Worm (Caenorhabditis elegans) whole organism, late embryonic: ENCODE measurements around the gene ric-8.

ENCODE experiments used
- C08G9.2 ChIP-seq: sonication (generic microtip); optimal IDR thresholded peaks from 2 replicates; lab custom pipeline; 2016; ENCODE audit warnings: mild to moderate bottlenecking, missing genetic modification characterization, moderate library complexity, missing compliant biosample characterization
- C38D4.7 ChIP-seq: fragments of 200-800 bp; sonication (Bioruptor generic); optimal IDR thresholded peaks from 2 replicates; lab custom pipeline; 2018; ENCODE audit warnings: mild to moderate bottlenecking, missing genetic modification characterization, moderate library complexity, missing compliant biosample characterization
- K02D7.2 ChIP-seq: sonication (generic microtip); optimal IDR thresholded peaks from 2 replicates; lab custom pipeline; 2017; ENCODE audit warnings: mild to moderate bottlenecking, missing genetic modification characterization, missing compliant biosample characterization
- T23F11.4 ChIP-seq: fragments of 200-800 bp; sonication (Bioruptor generic); optimal IDR thresholded peaks from 2 replicates; lab custom pipeline; 2018; ENCODE audit warnings: mild to moderate bottlenecking, missing genetic modification characterization, missing compliant biosample characterization
- Y22D7AL.16 ChIP-seq: sonication (generic microtip); optimal IDR thresholded peaks from 2 replicates; lab custom pipeline; 2016; ENCODE audit warnings: missing genetic modification characterization, missing compliant biosample characterization
- ahr-1 ChIP-seq: sonication (generic microtip); optimal IDR thresholded peaks from 2 replicates; lab custom pipeline; 2016; ENCODE audit warnings: missing genetic modification characterization, missing compliant biosample characterization
- ama-1 ChIP-seq: fragments of 150-350 bp; optimal IDR thresholded peaks from 2 replicates; lab custom pipeline; 2014
- ceh-14 ChIP-seq: sonication (generic microtip); optimal IDR thresholded peaks from 2 replicates; lab custom pipeline; 2016; ENCODE audit warnings: missing genotype, missing genetic modification characterization, missing compliant biosample characterization
- ceh-19 ChIP-seq: fragments of 200-800 bp; sonication (Bioruptor generic); optimal IDR thresholded peaks from 2 replicates; lab custom pipeline; 2018; ENCODE audit warnings: mild to moderate bottlenecking, missing genetic modification characterization, missing compliant biosample characterization
- ceh-2 ChIP-seq: sonication (generic microtip); optimal IDR thresholded peaks from 2 replicates; lab custom pipeline; 2016; ENCODE audit warnings: missing genotype, missing genetic modification characterization, missing compliant biosample characterization
- ceh-22 ChIP-seq: sonication (generic microtip); optimal IDR thresholded peaks from 2 replicates; lab custom pipeline; 2017; ENCODE audit warnings: missing biosample characterization, missing genetic modification characterization
- ceh-24 ChIP-seq: sonication (generic microtip); optimal IDR thresholded peaks from 2 replicates; lab custom pipeline; 2016; ENCODE audit warnings: mild to moderate bottlenecking, missing genetic modification characterization, missing compliant biosample characterization
- ceh-30 ChIP-seq: fragments of 150-350 bp; optimal IDR thresholded peaks from 2 replicates; lab custom pipeline; 2014; ENCODE audit warnings: missing biosample characterization, missing genetic modification characterization
- ceh-31 ChIP-seq: sonication (generic microtip); optimal IDR thresholded peaks from 2 replicates; lab custom pipeline; 2016; ENCODE audit warnings: missing genetic modification characterization, missing compliant biosample characterization
- ceh-34 ChIP-seq: sonication (generic microtip); optimal IDR thresholded peaks from 2 replicates; lab custom pipeline; 2016; ENCODE audit warnings: mild to moderate bottlenecking, missing genetic modification characterization, missing compliant biosample characterization
- ceh-6 ChIP-seq: fragments of 200-800 bp; sonication (Bioruptor generic); optimal IDR thresholded peaks from 2 replicates; lab custom pipeline; 2018; ENCODE audit warnings: mild to moderate bottlenecking, missing genetic modification characterization, missing compliant biosample characterization
- dve-1 ChIP-seq: sonication (generic microtip); optimal IDR thresholded peaks from 2 replicates; lab custom pipeline; 2017; ENCODE audit warnings: antibody characterized with exemption, mild to moderate bottlenecking, missing genetic modification characterization, missing compliant biosample characterization
- elt-2 ChIP-seq: sonication (generic microtip); optimal IDR thresholded peaks from 2 replicates; lab custom pipeline; 2016; ENCODE audit warnings: missing genetic modification reagents, missing genetic modification characterization, missing compliant biosample characterization
- elt-4 ChIP-seq: sonication (generic microtip); optimal IDR thresholded peaks from 2 replicates; lab custom pipeline; 2016; ENCODE audit warnings: missing genetic modification characterization, missing compliant biosample characterization
- ets-4 ChIP-seq: sonication (generic microtip); optimal IDR thresholded peaks from 2 replicates; lab custom pipeline; 2016; ENCODE audit warnings: missing genetic modification characterization, missing compliant biosample characterization
- eyg-1 ChIP-seq: sonication (generic microtip); optimal IDR thresholded peaks from 2 replicates; lab custom pipeline; 2016; ENCODE audit warnings: missing genotype, missing genetic modification characterization, missing compliant biosample characterization
- fkh-10 ChIP-seq: fragments of 150-350 bp; optimal IDR thresholded peaks from 2 replicates; lab custom pipeline; 2014; ENCODE audit warnings: missing biosample characterization, missing genetic modification reagents, missing genetic modification characterization
- fkh-6 ChIP-seq: sonication (generic microtip); optimal IDR thresholded peaks from 2 replicates; lab custom pipeline; 2016; ENCODE audit warnings: missing genetic modification characterization, missing compliant biosample characterization
- gmeb-2 ChIP-seq: sonication (generic microtip); optimal IDR thresholded peaks from 2 replicates; lab custom pipeline; 2016; ENCODE audit warnings: missing genetic modification characterization, inconsistent platforms, missing compliant biosample characterization
- hlh-15 ChIP-seq: sonication (generic microtip); optimal IDR thresholded peaks from 2 replicates; lab custom pipeline; 2016; ENCODE audit warnings: missing genetic modification characterization, missing compliant biosample characterization
- hlh-8 ChIP-seq: sonication (generic microtip); optimal IDR thresholded peaks from 2 replicates; lab custom pipeline; 2016; ENCODE audit warnings: missing genotype, missing genetic modification characterization, missing compliant biosample characterization
- lim-6 ChIP-seq: sonication (generic microtip); optimal IDR thresholded peaks from 2 replicates; lab custom pipeline; 2016; ENCODE audit warnings: missing genetic modification characterization, missing compliant biosample characterization
- mec-3 ChIP-seq: sonication (generic microtip); optimal IDR thresholded peaks from 2 replicates; lab custom pipeline; 2016; ENCODE audit warnings: borderline replicate concordance, missing genetic modification characterization, missing compliant biosample characterization
- nhr-11 ChIP-seq: fragments of 150-350 bp; optimal IDR thresholded peaks from 2 replicates; lab custom pipeline; 2014; ENCODE audit warnings: missing biosample characterization, missing genetic modification characterization
- nhr-232 ChIP-seq: sonication (generic microtip); optimal IDR thresholded peaks from 2 replicates; lab custom pipeline; 2016; ENCODE audit warnings: missing genetic modification characterization, missing compliant biosample characterization
- npax-4 ChIP-seq: sonication (generic microtip); optimal IDR thresholded peaks from 2 replicates; lab custom pipeline; 2016; ENCODE audit warnings: missing genetic modification characterization, missing compliant biosample characterization
- odd-2 ChIP-seq: sonication (generic microtip); optimal IDR thresholded peaks from 2 replicates; lab custom pipeline; 2017; ENCODE audit warnings: antibody characterized with exemption, mild to moderate bottlenecking, missing genetic modification characterization, missing compliant biosample characterization
- pag-3 ChIP-seq: sonication (generic microtip); optimal IDR thresholded peaks from 2 replicates; lab custom pipeline; 2016; ENCODE audit warnings: missing compliant biosample characterization, missing genetic modification characterization, borderline replicate concordance
- pat-9 ChIP-seq: fragments of 200-800 bp; sonication (Bioruptor generic); optimal IDR thresholded peaks from 2 replicates; lab custom pipeline; 2018; ENCODE audit warnings: mild to moderate bottlenecking, missing genetic modification characterization, moderate library complexity, missing compliant biosample characterization
- pax-1 ChIP-seq: fragments of 150-350 bp; optimal IDR thresholded peaks from 2 replicates; lab custom pipeline; 2014; ENCODE audit warnings: missing biosample characterization, missing genetic modification characterization
- pha-2 ChIP-seq: sonication (generic microtip); optimal IDR thresholded peaks from 2 replicates; lab custom pipeline; 2017; ENCODE audit warnings: mild to moderate bottlenecking, missing genetic modification characterization, missing compliant biosample characterization
- pqm-1 ChIP-seq: sonication (generic microtip); optimal IDR thresholded peaks from 2 replicates; lab custom pipeline; 2016; ENCODE audit warnings: missing genetic modification characterization, missing compliant biosample characterization
- ref-2 ChIP-seq: sonication (generic microtip); optimal IDR thresholded peaks from 2 replicates; lab custom pipeline; 2016; ENCODE audit warnings: missing genetic modification characterization, missing compliant biosample characterization
- rnt-1 ChIP-seq: sonication (generic microtip); optimal IDR thresholded peaks from 2 replicates; lab custom pipeline; 2016; ENCODE audit warnings: missing genetic modification characterization, missing compliant biosample characterization
- sdc-2 ChIP-seq: sonication (generic microtip); optimal IDR thresholded peaks from 2 replicates; lab custom pipeline; 2016; ENCODE audit warnings: missing genotype, missing genetic modification characterization, missing compliant biosample characterization
- sox-2 ChIP-seq: fragments of 200-800 bp; sonication (Bioruptor generic); IDR thresholded peaks from 2 replicates; pipeline ENCODE4 v1.3.6; 2022; ENCODE audit warnings: missing genetic modification reagents, missing genetic modification characterization, missing compliant biosample characterization
- sox-4 ChIP-seq: sonication (generic microtip); optimal IDR thresholded peaks from 2 replicates; lab custom pipeline; 2017; ENCODE audit warnings: mild to moderate bottlenecking, missing genetic modification characterization, inconsistent platforms, missing compliant biosample characterization
- syd-9 ChIP-seq: sonication (generic microtip); optimal IDR thresholded peaks from 2 replicates; lab custom pipeline; 2016; ENCODE audit warnings: mild to moderate bottlenecking, missing genetic modification characterization, moderate library complexity, missing compliant biosample characterization
- tbx-7 ChIP-seq: sonication (generic microtip); optimal IDR thresholded peaks from 2 replicates; lab custom pipeline; 2016; ENCODE audit warnings: missing genotype, missing genetic modification characterization, missing compliant biosample characterization
- ttx-3 ChIP-seq: sonication (generic microtip); optimal IDR thresholded peaks from 2 replicates; lab custom pipeline; 2016; ENCODE audit warnings: missing genetic modification reagents, missing genetic modification characterization, missing compliant biosample characterization
- unc-42 ChIP-seq: sonication (generic microtip); optimal IDR thresholded peaks from 2 replicates; lab custom pipeline; 2016; ENCODE audit warnings: missing genotype, missing genetic modification characterization, missing compliant biosample characterization
- unc-86 ChIP-seq: sonication (generic microtip); optimal IDR thresholded peaks from 2 replicates; lab custom pipeline; 2016; ENCODE audit warnings: missing genetic modification characterization, missing compliant biosample characterization
- zip-5 ChIP-seq: sonication (generic microtip); optimal IDR thresholded peaks from 2 replicates; lab custom pipeline; 2016; ENCODE audit warnings: missing genetic modification characterization, missing compliant biosample characterization
- ztf-16 ChIP-seq: sonication (generic microtip); optimal IDR thresholded peaks from 2 replicates; lab custom pipeline; 2017; ENCODE audit warnings: missing genetic modification characterization, missing compliant biosample characterization

The ric-8 gene

DNA sequence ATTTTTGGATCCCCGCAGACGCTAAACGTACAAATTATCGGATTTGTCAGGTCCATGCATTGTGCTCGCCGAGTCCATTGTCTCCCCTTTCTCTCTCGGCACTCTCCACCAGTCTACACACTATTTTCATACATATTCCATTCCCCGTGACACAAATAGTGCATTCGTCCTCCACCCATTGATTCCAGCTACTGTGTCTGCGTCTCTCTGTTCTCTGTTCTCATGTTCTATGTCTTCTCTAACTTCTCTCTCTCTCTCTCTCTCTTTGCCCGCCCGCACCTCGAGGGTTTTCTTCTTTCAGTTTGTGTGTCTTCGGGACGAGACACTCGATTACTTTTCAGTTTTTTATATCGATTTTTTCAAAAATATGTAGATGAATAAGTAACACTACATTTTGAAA, 43.1 kb upstream of the ric-8 start (continued):
- no peak for TF ChIP-seq pat-9
- no peak for TF ChIP-seq ceh-30 (tag; lab: Kevin White, UChicago)
- TF ChIP-seq sdc-2 = no peak
- no peak for TF ChIP-seq Y22D7AL.16
- no peak for TF ChIP-seq hlh-15 (tag; lab: Kevin White, UChicago)
- TF ChIP-seq ets-4 (tag; lab: Kevin White, UChicago) = no peak
- no peak for TF ChIP-seq pag-3 (tag; lab: Kevin White, UChicago)
- no peak for TF ChIP-seq dve-1 (tag; lab: Kevin White, UChicago)
- TF ChIP-seq rnt-1 (tag; lab: Kevin White, UChicago) = peak; percentile 26
- no peak for TF ChIP-seq nhr-232 (tag; lab: Kevin White, UChicago)
- TF ChIP-seq unc-42 (tag; lab: Kevin White, UChicago) = peak; percentile 66
- TF ChIP-seq sox-4 (tag; lab: Kevin White, UChicago) = no peak
- no peak for TF ChIP-seq ztf-16 (tag; lab: Kevin White, UChicago)
- peak; percentile 90 for TF ChIP-seq ceh-31 (tag; lab: Kevin White, UChicago)
- TF ChIP-seq ceh-2 = no peak
- TF ChIP-seq ahr-1 (tag; lab: Kevin White, UChicago) = no peak
- TF ChIP-seq npax-4 (tag; lab: Kevin White, UChicago) = no peak
- TF ChIP-seq zip-5 (tag; lab: Kevin White, UChicago) = no peak
- TF ChIP-seq hlh-8 (tag; lab: Kevin White, UChicago) = peak; percentile 16
- TF ChIP-seq eyg-1 (tag; lab: Kevin White, UChicago) = no peak
- TF ChIP-seq ceh-24 (tag; lab: Kevin White, UChicago) = no peak
- TF ChIP-seq ceh-19 (GFP tag; lab: Kevin White, UChicago) = no peak
- TF ChIP-seq C08G9.2 = no peak
- TF ChIP-seq ceh-34 = peak; percentile 40
- TF ChIP-seq ceh-14 = no peak
- no peak for TF ChIP-seq ceh-22 (tag; lab: Kevin White, UChicago)
- TF ChIP-seq syd-9 (tag; lab: Kevin White, UChicago) = no peak
- TF ChIP-seq pha-2 = no peak
- TF ChIP-seq ttx-3 = no peak
- TF ChIP-seq tbx-7 (tag; lab: Kevin White, UChicago) = no peak
- TF ChIP-seq pax-1 (tag; lab: Kevin White, UChicago) = no peak
- no peak for TF ChIP-seq elt-4 (tag; lab: Kevin White, UChicago)
- no peak for TF ChIP-seq ama-1 (lab: Kevin White, UChicago)

DNA sequence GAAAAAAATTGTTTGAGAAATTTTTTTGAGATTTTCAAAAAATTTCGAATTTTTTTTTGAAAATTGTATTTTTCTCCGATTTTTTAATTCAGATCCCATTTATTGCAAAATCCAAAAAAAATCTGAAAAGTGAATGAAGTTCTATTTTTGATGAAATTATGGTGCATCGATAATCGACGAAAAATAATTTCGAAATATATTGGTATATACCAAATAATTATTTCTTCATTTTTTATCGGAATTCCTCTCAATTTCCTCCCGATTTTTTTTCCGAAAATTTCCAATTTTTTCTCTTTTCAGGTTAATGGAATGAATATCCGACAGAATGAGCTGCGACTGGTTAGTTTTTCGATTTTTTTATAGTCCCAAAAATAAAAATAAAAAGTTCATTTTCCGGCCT, 41.9 kb upstream of the ric-8 start, which contains the start of gene epg-9:
Gene epg-9, plus strand, starts transcription at position 301 of the 400 bp plus-strand sequence.
- TF ChIP-seq mec-3 (tag; lab: Kevin White, UChicago) (no peak), ahr-1 (tag; lab: Kevin White, UChicago) (no peak), pat-9 (no peak), ttx-3 (no peak), ceh-19 (GFP tag; lab: Kevin White, UChicago) (no peak), unc-86 (tag; lab: Kevin White, UChicago) (no peak), odd-2 (no peak), ceh-6 (no peak), sdc-2 (no peak), pag-3 (tag; lab: Kevin White, UChicago) (no peak), rnt-1 (tag; lab: Kevin White, UChicago) (no peak), ets-4 (tag; lab: Kevin White, UChicago) (no peak)

DNA sequence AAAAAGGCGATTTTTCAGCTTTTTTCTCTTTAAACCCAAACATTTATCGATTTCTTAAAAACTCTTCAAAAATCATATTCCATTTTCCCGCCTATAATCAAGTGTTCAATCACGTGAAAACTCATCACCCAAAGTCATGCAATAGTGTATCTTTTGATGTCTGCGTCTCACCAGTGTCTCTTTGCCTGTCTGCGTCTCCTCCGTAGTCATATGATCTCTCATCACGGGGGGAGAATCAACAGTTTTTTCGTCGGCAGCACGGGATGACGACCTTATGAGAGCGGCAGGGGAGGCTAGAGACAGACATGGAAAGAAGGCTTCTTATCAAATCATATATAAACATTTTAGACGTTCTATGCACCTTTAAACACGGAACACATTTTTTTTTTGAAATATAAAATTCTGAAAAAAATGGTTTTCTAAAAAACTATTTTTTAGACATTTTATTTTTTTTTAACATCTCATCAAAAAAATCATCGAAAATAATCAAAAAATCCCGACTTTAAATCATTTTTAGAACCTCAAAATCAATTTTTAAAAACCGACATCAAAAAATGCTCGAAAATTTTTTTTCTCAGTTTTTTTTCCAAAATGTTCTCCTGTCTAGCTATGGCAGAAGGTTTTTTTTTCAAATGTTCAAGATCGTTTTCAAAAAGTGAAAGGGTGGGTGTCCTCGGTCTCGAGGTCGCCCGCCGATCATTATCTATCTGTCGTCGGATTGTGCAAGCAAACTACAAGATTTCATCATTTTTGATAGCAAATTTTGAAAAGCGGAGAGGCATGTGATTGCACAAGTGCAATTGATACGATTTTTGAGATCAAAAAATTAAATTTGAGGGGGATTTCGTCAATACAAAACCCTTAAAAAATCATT, 40.5 kb upstream of the ric-8 start:
- TF ChIP-seq eyg-1 (tag; lab: Kevin White, UChicago) (no peak), T23F11.4 (GFP tag; lab: Kevin White, UChicago) (no peak), ref-2 (tag; lab: Kevin White, UChicago) (peak; percentile 57), fkh-6 (tag; lab: Kevin White, UChicago) (no peak), rnt-1 (tag; lab: Kevin White, UChicago) (no peak), K02D7.2 (tag; lab: Kevin White, UChicago) (no peak), nhr-11 (tag; lab: Kevin White, UChicago) (no peak), elt-2 (tag; lab: Kevin White, UChicago) (peak; percentile 69), ceh-2 (peak; percentile 23), ceh-22 (tag; lab: Kevin White, UChicago) (no peak), lim-6 (tag; lab: Kevin White, UChicago) (no peak), pag-3 (tag; lab: Kevin White, UChicago) (no peak), sox-2 (no peak), pqm-1 (tag; lab: Kevin White, UChicago) (peak; percentile 51), C38D4.7 (GFP tag; lab: Kevin White, UChicago) (no peak), mec-3 (tag; lab: Kevin White, UChicago) (no peak), gmeb-2 (no peak), ceh-30 (tag; lab: Kevin White, UChicago) (peak; percentile 30), fkh-10 (GFP tag; lab: Kevin White, UChicago) (no peak)
